Worm (Caenorhabditis elegans) whole organism, L1 larva: ENCODE results near the gene C46F11.5.
"Not testable (repeated sequence)": the region's sequence is repeated elsewhere in the genome, so short reads cannot be mapped to it uniquely, and the experiment has no call there.

Experiments
- C16A3.4 ChIP-seq: fragments of 150-350 bp; optimal IDR thresholded peaks from 2 replicates; lab custom pipeline; 2014; ENCODE audit warnings: missing biosample characterization, missing genetic modification characterization
- ama-1 ChIP-seq: fragments of 150-350 bp; optimal IDR thresholded peaks from 2 replicates; lab custom pipeline; 2014
- irx-1 ChIP-seq: sonication (generic microtip); optimal IDR thresholded peaks from 2 replicates; lab custom pipeline; 2016; ENCODE audit warnings: missing genetic modification characterization, missing compliant biosample characterization
- jun-1 ChIP-seq: fragments of 150-350 bp; optimal IDR thresholded peaks from 2 replicates; lab custom pipeline; 2014; ENCODE audit warnings: missing biosample characterization, missing genetic modification reagents, missing genetic modification characterization
- lin-39 ChIP-seq: fragments of 150-350 bp; optimal IDR thresholded peaks from 2 replicates; lab custom pipeline; 2014; ENCODE audit warnings: missing biosample characterization, missing genetic modification reagents, missing genetic modification characterization
- nhr-11 ChIP-seq: fragments of 150-350 bp; optimal IDR thresholded peaks from 2 replicates; lab custom pipeline; 2014; ENCODE audit warnings: missing biosample characterization, missing genetic modification characterization
- nhr-237 ChIP-seq: fragments of 150-350 bp; optimal IDR thresholded peaks from 2 replicates; lab custom pipeline; 2014; ENCODE audit warnings: missing biosample characterization, missing genetic modification characterization
- nhr-76 ChIP-seq: sonication (generic microtip); optimal IDR thresholded peaks from 2 replicates; lab custom pipeline; 2017; ENCODE audit warnings: missing biosample characterization, missing genetic modification characterization
- sptf-1 ChIP-seq: fragments of 150-350 bp; optimal IDR thresholded peaks from 2 replicates; lab custom pipeline; 2014; ENCODE audit warnings: missing biosample characterization, missing genetic modification characterization
- ztf-11 ChIP-seq, 2 experiments: sonication (generic microtip); optimal IDR thresholded peaks; 2 replicates each; lab custom pipeline; 2016 to 2017; ENCODE audit warnings: missing genetic modification characterization in 2 of 2, missing biosample characterization in 1 of 2, missing compliant biosample characterization in 1 of 2

- TF ChIP-seq lin-39 (tag; lab: Kevin White, UChicago); ztf-11 (tag; optimal IDR thresholded peaks at IDR 0.05; lab: Kevin White, UChicago); nhr-76 (tag; lab: Kevin White, UChicago); nhr-237 (tag; lab: Kevin White, UChicago); C16A3.4 (tag; lab: Kevin White, UChicago); nhr-11 (tag; lab: Kevin White, UChicago); ama-1 (lab: Kevin White, UChicago); irx-1 (tag; lab: Kevin White, UChicago); jun-1 (tag; lab: Kevin White, UChicago); sptf-1 (tag; lab: Kevin White, UChicago): not testable (repeated sequence)
Observed at ce11 chrIII:3697181-3697580, 39.8 kb upstream of the C46F11.5 start.
